Worm (Caenorhabditis elegans): ENCODE data around the gene ltah-1.1.

Gene ltah-1.1

DNA sequence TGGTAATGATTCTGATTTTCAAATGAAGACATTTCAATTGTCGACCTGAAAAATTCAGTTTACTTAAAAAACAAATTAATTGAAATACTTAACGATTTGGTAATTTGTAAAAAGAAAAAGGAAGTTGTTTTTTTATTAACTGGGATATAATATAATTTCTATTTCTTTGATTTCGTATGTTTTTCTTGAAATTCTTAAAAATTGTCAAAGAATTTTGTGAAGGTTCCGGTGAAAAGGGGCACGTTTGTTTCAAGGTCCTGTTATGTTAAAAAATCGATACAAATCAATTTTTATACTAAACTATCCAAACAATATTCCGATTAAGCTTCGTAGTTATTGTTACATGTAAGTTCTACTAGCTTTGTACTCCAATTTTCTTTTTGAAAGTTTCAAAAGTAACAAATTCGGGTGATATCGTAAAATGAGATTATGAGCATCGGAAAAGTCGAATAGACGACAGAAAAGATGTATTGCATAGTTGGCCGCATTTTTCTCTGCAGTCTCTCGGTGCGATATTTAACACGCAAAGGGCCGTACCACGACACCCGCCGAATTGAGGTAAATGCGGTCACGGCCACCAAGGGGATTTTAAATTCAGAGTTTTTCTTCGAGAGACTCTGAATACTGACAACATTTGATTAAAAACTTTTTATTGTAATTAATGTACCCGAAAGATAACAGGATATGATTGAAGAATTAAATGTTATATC is 20.1 kb upstream of the ltah-1.1 start, which contains the start of gene Y39C12A.9:
Y39C12A.9 (minus strand) TSS at position 51 of the 710 bp plus-strand sequence.
- no peak for TF ChIP-seq lsy-2 (tag; optimal IDR thresholded peaks at IDR 0.05)
- TF ChIP-seq ces-1 (GFP tag; optimal IDR thresholded peaks at IDR 0.05) = peak; percentile 31
- TF ChIP-seq unc-120 (tag; optimal IDR thresholded peaks at IDR 0.05; ENCODE audit: poor library complexity, severe bottlenecking) = peak; percentile 16
- TF ChIP-seq hlh-1 (tag; optimal IDR thresholded peaks at IDR 0.05) = no peak
- no peak for TF ChIP-seq ham-2 (GFP tag; optimal IDR thresholded peaks at IDR 0.05)
- TF ChIP-seq zip-8 (tag; optimal IDR thresholded peaks at IDR 0.05) = no peak
- TF ChIP-seq nhr-76 (tag; optimal IDR thresholded peaks at IDR 0.05) = no peak
- no peak for TF ChIP-seq mab-5 (tag; optimal IDR thresholded peaks at IDR 0.05)
- TF ChIP-seq mep-1 (tag; optimal IDR thresholded peaks at IDR 0.05) = no peak
- TF ChIP-seq ceh-43 (GFP tag; optimal IDR thresholded peaks at IDR 0.05) = no peak
- TF ChIP-seq snpc-4 (tag; optimal IDR thresholded peaks at IDR 0.05) = no peak
- no peak for TF ChIP-seq bed-3 (GFP tag; optimal IDR thresholded peaks at IDR 0.05)
- no peak for TF ChIP-seq unc-62 (GFP tag; optimal IDR thresholded peaks at IDR 0.05)

DNA sequence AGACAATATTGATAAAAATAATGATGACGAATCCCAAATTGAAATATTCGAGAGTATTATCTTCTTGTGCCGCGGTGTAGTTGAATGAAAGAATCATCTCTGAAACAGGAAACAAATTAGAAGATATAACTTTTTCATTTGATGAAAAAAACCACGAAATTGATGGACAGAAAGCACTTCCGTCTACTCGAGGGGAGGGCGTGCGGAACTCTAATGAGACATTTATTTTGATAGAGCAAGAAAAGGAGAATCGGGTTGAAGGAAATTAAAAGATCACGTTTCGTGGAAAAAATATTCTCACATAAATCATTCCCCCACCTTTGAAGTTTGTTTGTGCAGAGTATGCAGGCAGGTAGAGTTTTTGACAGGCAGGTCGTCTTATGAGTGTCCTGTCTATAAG is 18.1 kb upstream of the ltah-1.1 start, which contains the start of gene sre-14:
sre-14 (minus strand) TSS at position 101 of the 400 bp plus-strand sequence.
- TF ChIP-seq drap-1 (GFP tag; optimal IDR thresholded peaks at IDR 0.05) = no peak
- TF ChIP-seq ceh-83 (GFP tag; optimal IDR thresholded peaks at IDR 0.05) = no peak
- TF ChIP-seq lsy-2 (tag; optimal IDR thresholded peaks at IDR 0.05) = no peak
- no peak for TF ChIP-seq nhr-28 (tag; optimal IDR thresholded peaks at IDR 0.05)
- no peak for TF ChIP-seq unc-62 (GFP tag; optimal IDR thresholded peaks at IDR 0.05)
- TF ChIP-seq unc-39 (tag; optimal IDR thresholded peaks at IDR 0.05) = no peak
- no peak for TF ChIP-seq nhr-237 (tag; optimal IDR thresholded peaks at IDR 0.05)
- no peak for TF ChIP-seq ham-2 (GFP tag; optimal IDR thresholded peaks at IDR 0.05)
- no peak for TF ChIP-seq elt-3 (tag; optimal IDR thresholded peaks at IDR 0.05)
- no peak for TF ChIP-seq nhr-12 (tag; optimal IDR thresholded peaks at IDR 0.05)
- TF ChIP-seq mep-1 (tag; optimal IDR thresholded peaks at IDR 0.05) = no peak
- TF ChIP-seq ceh-39 (tag; optimal IDR thresholded peaks at IDR 0.05) = no peak
- no peak for TF ChIP-seq M03D4.4 (tag; optimal IDR thresholded peaks at IDR 0.05)
- no peak for TF ChIP-seq tbx-8 (GFP tag; optimal IDR thresholded peaks at IDR 0.05)
- no peak for TF ChIP-seq elt-1 (tag; optimal IDR thresholded peaks at IDR 0.05; ENCODE audit: borderline replicate concordance, insufficient read depth)
- no peak for TF ChIP-seq cnd-1 (tag; optimal IDR thresholded peaks at IDR 0.05)
- no peak for TF ChIP-seq nhr-2 (tag; optimal IDR thresholded peaks at IDR 0.05)
- no peak for TF ChIP-seq blmp-1 (tag; optimal IDR thresholded peaks at IDR 0.05)

DNA sequence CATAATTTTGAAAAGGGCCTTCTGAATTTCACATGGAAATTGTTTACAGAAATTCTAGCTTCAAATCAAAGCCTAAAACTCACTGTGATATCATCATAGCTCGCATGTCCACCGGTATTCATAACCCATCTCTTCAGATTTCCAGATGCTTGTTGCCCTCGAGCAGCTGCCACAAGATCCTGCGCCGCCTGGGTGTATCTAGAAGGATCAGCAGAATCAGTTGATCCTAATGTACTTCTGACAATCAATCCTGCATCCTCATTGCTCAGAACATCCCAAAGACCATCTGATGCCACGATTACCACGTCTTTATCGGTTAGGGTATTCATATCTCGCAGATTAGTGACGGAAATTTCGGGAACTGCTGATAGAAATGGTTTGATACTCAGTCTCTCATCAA is 13.5 kb upstream of the ltah-1.1 start:
- TF ChIP-seq lin-13 (tag; optimal IDR thresholded peaks at IDR 0.05) = no peak
- TF ChIP-seq nhr-2 (tag; optimal IDR thresholded peaks at IDR 0.05) = no peak
- no peak for TF ChIP-seq ztf-11 (tag; optimal IDR thresholded peaks at IDR 0.05)
- TF ChIP-seq tbx-8 (GFP tag; optimal IDR thresholded peaks at IDR 0.05) = no peak
- TF ChIP-seq pha-4 (tag; optimal IDR thresholded peaks at IDR 0.05) = no peak
- TF ChIP-seq mep-1 (tag; optimal IDR thresholded peaks at IDR 0.05) = no peak
- TF ChIP-seq snpc-4 (tag; optimal IDR thresholded peaks at IDR 0.05) = no peak
- no peak for TF ChIP-seq unc-120 (tag; optimal IDR thresholded peaks at IDR 0.05; ENCODE audit: poor library complexity, severe bottlenecking)

DNA sequence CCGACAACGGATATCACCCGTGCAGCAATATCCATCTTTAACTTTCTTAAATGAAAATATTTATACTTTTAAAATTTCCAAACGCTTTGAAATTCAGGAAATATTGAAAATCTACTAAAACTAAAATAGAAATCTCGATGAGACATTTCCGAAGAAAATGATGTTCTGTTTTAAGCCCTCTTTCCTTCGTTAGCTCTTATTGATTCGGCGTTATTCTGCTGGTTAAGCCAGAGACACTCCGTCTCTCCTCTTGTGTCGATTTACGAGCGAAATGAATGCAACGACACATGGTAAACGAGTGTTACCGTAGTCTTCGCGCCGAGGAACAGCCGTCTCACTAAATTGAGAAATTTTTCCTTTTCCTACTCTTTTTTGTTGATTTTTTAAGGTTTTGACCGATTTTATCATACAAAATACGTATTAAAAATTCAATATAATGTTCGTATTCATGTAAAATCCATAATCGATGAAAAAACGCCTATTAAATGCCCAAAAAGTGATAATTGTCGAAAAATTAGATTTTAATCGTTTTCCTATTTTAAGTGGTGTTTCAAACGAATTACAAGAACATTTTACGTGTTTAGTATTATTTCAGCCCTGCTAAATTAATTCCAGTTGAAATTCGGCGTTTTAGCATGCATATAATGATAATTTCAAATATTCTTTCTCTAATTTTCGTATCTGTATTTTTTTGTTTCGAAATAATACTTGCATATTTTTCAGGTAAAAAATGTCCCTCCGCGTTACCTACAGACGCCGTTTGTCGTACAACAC is 11.0 kb upstream of the ltah-1.1 start, which contains the start of the genes ppm-1.H and rpl-34:
ppm-1.H (minus strand) TSS at position 51 of the 774 bp plus-strand sequence.
rpl-34 (plus strand) TSS at position 724 of the 774 bp plus-strand sequence.
- TF ChIP-seq sptf-1 (tag; optimal IDR thresholded peaks at IDR 0.05) (no peak), ceh-39 (tag; optimal IDR thresholded peaks at IDR 0.05) (peak; percentile 45), nhr-12 (tag; optimal IDR thresholded peaks at IDR 0.05) (no peak), mep-1 (tag; optimal IDR thresholded peaks at IDR 0.05) (peak; percentile 71), unc-120 (tag; optimal IDR thresholded peaks at IDR 0.05; ENCODE audit: poor library complexity, severe bottlenecking) (peak; percentile 73), drap-1 (GFP tag; optimal IDR thresholded peaks at IDR 0.05) (no peak), lin-32 (GFP tag; optimal IDR thresholded peaks at IDR 0.05) (no peak), elt-1 (tag; optimal IDR thresholded peaks at IDR 0.05; ENCODE audit: borderline replicate concordance, insufficient read depth) (no peak), zip-8 (tag; optimal IDR thresholded peaks at IDR 0.05) (no peak), mab-5 (tag; optimal IDR thresholded peaks at IDR 0.05) (no peak), ham-2 (GFP tag; optimal IDR thresholded peaks at IDR 0.05) (peak; percentile 65), lsy-2 (tag; optimal IDR thresholded peaks at IDR 0.05) (peak; percentile 96), bed-3 (GFP tag; optimal IDR thresholded peaks at IDR 0.05) (no peak), nhr-28 (tag; optimal IDR thresholded peaks at IDR 0.05) (no peak), ceh-83 (GFP tag; optimal IDR thresholded peaks at IDR 0.05) (no peak), ceh-43 (GFP tag; optimal IDR thresholded peaks at IDR 0.05) (peak; percentile 52), lin-13 (tag; optimal IDR thresholded peaks at IDR 0.05) (peak; percentile 61), unc-62 (GFP tag; optimal IDR thresholded peaks at IDR 0.05) (peak; percentile 37), nhr-2 (tag; optimal IDR thresholded peaks at IDR 0.05) (no peak), nhr-237 (tag; optimal IDR thresholded peaks at IDR 0.05) (peak; percentile 58), unc-39 (tag; optimal IDR thresholded peaks at IDR 0.05) (no peak), pha-4 (tag; optimal IDR thresholded peaks at IDR 0.05) (peak; percentile 40), cnd-1 (tag; optimal IDR thresholded peaks at IDR 0.05) (no peak), M03D4.4 (tag; optimal IDR thresholded peaks at IDR 0.05) (no peak), ces-1 (GFP tag; optimal IDR thresholded peaks at IDR 0.05) (peak; percentile 73), elt-3 (tag; optimal IDR thresholded peaks at IDR 0.05) (no peak), mls-2 (tag; optimal IDR thresholded peaks at IDR 0.05) (no peak), sem-2 (GFP tag; optimal IDR thresholded peaks at IDR 0.05) (no peak), flh-1 (GFP tag; optimal IDR thresholded peaks at IDR 0.05) (no peak), ztf-11 (tag; optimal IDR thresholded peaks at IDR 0.05) (no peak), blmp-1 (tag; optimal IDR thresholded peaks at IDR 0.05) (no peak), hlh-1 (tag; optimal IDR thresholded peaks at IDR 0.05) (peak; percentile 92), tbx-8 (GFP tag; optimal IDR thresholded peaks at IDR 0.05) (no peak), snpc-4 (tag; optimal IDR thresholded peaks at IDR 0.05) (no peak), nhr-76 (tag; optimal IDR thresholded peaks at IDR 0.05) (no peak)
